Fruit fly (Drosophila melanogaster): ENCODE measurements around the gene Pus1.

The Pus1 gene

dm6 chr3R:20542283-20543144 is 50.0 kb downstream of the Pus1 start (continued):
- no peak for TF ChIP-seq CG9215 (GFP tag; IDR thresholded peaks at IDR 0.05)
- TF ChIP-seq CG14667 (GFP tag; IDR thresholded peaks at IDR 0.05), result no peak
- no peak for TF ChIP-seq exex (tag; optimal IDR thresholded peaks at IDR 0.05)
- no peak for TF ChIP-seq psq (GFP tag; optimal IDR thresholded peaks at IDR 0.05)
- TF ChIP-seq Hr3 (GFP tag; optimal IDR thresholded peaks at IDR 0.05), result no peak
- no peak for TF ChIP-seq Scr (GFP tag; IDR thresholded peaks at IDR 0.05; ENCODE audit: partially characterized antibody)
- no peak for TF ChIP-seq tup (GFP tag; optimal IDR thresholded peaks at IDR 0.05)
- no peak for TF ChIP-seq TFAM (GFP tag; optimal IDR thresholded peaks at IDR 0.05)
- no peak for TF ChIP-seq CG8765 (GFP tag; IDR thresholded peaks at IDR 0.05)
- TF ChIP-seq CHES-1-like (GFP tag; optimal IDR thresholded peaks at IDR 0.05), result no peak
- no peak for TF ChIP-seq ash1 (GFP tag; optimal IDR thresholded peaks at IDR 0.05)
- no peak for TF ChIP-seq Sry-δ (GFP tag; optimal IDR thresholded peaks at IDR 0.05)
- no peak for TF ChIP-seq gfzf (GFP tag; optimal IDR thresholded peaks at IDR 0.05)
- no peak for TF ChIP-seq Sry-β (GFP tag; optimal IDR thresholded peaks at IDR 0.05)
- peak; percentile 59 for TF ChIP-seq Atf6 (GFP tag; IDR thresholded peaks at IDR 0.05)
- TF ChIP-seq zfh1 (GFP tag; IDR thresholded peaks at IDR 0.05), result peak; percentile 60; the same call in 2 of the 3 replicates
- TF ChIP-seq mld (GFP tag; IDR thresholded peaks at IDR 0.05; ENCODE audit: partially characterized antibody), result no peak
- TF ChIP-seq Nf-YC (tag; optimal IDR thresholded peaks at IDR 0.05), result no peak
- TF ChIP-seq CG7271 (tag; optimal IDR thresholded peaks at IDR 0.05), result no peak
- peak; percentile 79 for TF ChIP-seq ATbp (GFP tag; optimal IDR thresholded peaks at IDR 0.05)
- TF ChIP-seq CG7928 (GFP tag; optimal IDR thresholded peaks at IDR 0.05), result no peak
- TF ChIP-seq ro (GFP tag; IDR thresholded peaks at IDR 0.05), result no peak
- TF ChIP-seq disco-r (GFP tag; optimal IDR thresholded peaks at IDR 0.05), result peak; percentile 21
- TF ChIP-seq yki (optimal IDR thresholded peaks at IDR 0.05), result no peak
- no peak for TF ChIP-seq CG16813 (GFP tag; IDR thresholded peaks at IDR 0.05; ENCODE audit: partially characterized antibody)
- peak; percentile 42 for TF ChIP-seq CG17568 (GFP tag; optimal IDR thresholded peaks at IDR 0.05)
- TF ChIP-seq ham (GFP tag; IDR thresholded peaks at IDR 0.05), result no peak
- TF ChIP-seq CG7786 (GFP tag; optimal IDR thresholded peaks at IDR 0.05), result no peak
- TF ChIP-seq sob (GFP tag; IDR thresholded peaks at IDR 0.05), result peak; percentile 49
- TF ChIP-seq CG9437 (GFP tag; optimal IDR thresholded peaks at IDR 0.05), result no peak
- TF ChIP-seq CG11723 (GFP tag; optimal IDR thresholded peaks at IDR 0.05), result no peak
- no peak for TF ChIP-seq CG4282 (GFP tag; optimal IDR thresholded peaks at IDR 0.05)
- no peak for TF ChIP-seq aop (GFP tag; IDR thresholded peaks at IDR 0.05)
- TF ChIP-seq Dip3 (GFP tag; optimal IDR thresholded peaks at IDR 0.05), result no peak
- TF ChIP-seq bbx (GFP tag; IDR thresholded peaks at IDR 0.05; ENCODE audit: partially characterized antibody), result no peak
- TF ChIP-seq crp (GFP tag; optimal IDR thresholded peaks at IDR 0.05), result no peak
- no peak for TF ChIP-seq Hsf (GFP tag; optimal IDR thresholded peaks at IDR 0.05)
- peak; percentile 33 for TF ChIP-seq Sox102F (GFP tag; optimal IDR thresholded peaks at IDR 0.05)
- no peak for TF ChIP-seq NC2α (GFP tag; optimal IDR thresholded peaks at IDR 0.05)
- no peak for TF ChIP-seq CG17912 (GFP tag; optimal IDR thresholded peaks at IDR 0.05)
- peak; percentile 44 for TF ChIP-seq CG2678 (tag; optimal IDR thresholded peaks at IDR 0.05)
- TF ChIP-seq CG33213 (GFP tag; optimal IDR thresholded peaks at IDR 0.05), result no peak
- no peak for TF ChIP-seq BtbVII (GFP tag; optimal IDR thresholded peaks at IDR 0.05)
- TF ChIP-seq CG2889 (GFP tag; IDR thresholded peaks at IDR 0.05), result no peak
- no peak for TF ChIP-seq abd-A (tag; optimal IDR thresholded peaks at IDR 0.05)
- no peak for TF ChIP-seq slbo (GFP tag; IDR thresholded peaks at IDR 0.05)
- peak; percentile 67 for TF ChIP-seq CG2712 (tag; optimal IDR thresholded peaks at IDR 0.05)
- TF ChIP-seq CG3838 (GFP tag; optimal IDR thresholded peaks at IDR 0.05), result peak; percentile 51
- no peak for TF ChIP-seq nerfin-1 (tag; optimal IDR thresholded peaks at IDR 0.05)
- TF ChIP-seq gem (tag; optimal IDR thresholded peaks at IDR 0.05), result peak; percentile 67

Data from whole organism, embryonic.